Worm (Caenorhabditis elegans): ENCODE measurements around the gene acy-4.

ce11 chrV:5579666-5580065 is 51.0 kb downstream of the acy-4 start:
- TF ChIP-seq nhr-11 (tag; optimal IDR thresholded peaks at IDR 0.05) (no peak), nhr-12 (tag; optimal IDR thresholded peaks at IDR 0.05) (no peak), snpc-4 (tag; optimal IDR thresholded peaks at IDR 0.05) (no peak), lin-13 (GFP tag; optimal IDR thresholded peaks at IDR 0.05) (no peak), nhr-25 (tag; optimal IDR thresholded peaks at IDR 0.05) (no peak)

All from whole organism, L2 larva.